Fruit fly (Drosophila melanogaster): ENCODE results near the gene tim.
A peak's percentile ranks its signal among the peaks of the same experiment; 100 is the strongest.

The tim gene

DNA sequence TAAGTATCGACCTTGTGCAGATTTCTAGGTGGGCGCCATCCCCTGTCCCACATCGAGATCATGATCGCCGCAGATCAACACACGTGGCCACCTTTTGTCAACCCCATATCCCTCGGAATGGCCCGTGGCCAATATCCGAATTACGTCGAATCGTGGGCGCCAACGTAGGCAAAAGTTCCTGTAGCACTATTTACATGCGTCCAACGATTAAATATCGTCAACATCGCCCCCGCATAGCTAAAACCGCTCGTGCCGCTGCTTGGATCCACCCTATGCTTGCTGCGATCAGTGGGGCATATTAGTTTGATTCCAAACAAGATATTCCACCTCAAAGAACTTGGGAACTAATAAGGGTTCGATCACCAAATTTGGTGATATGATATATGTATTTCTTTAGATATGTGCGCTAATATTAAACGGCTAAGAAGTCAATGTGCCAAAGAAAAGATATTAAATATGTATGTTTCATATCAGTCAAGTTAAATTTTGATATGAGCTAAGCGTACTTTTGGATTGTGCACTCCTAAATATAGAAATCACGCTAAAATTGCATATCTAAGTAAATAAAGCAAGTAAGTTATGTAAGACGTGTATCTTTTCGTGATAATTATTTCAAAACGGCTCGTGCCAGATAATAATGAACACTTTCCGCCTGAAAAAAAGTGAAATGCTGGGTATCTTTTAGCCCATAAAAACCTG, 30.7 kb downstream of the tim start (continued):
- TF ChIP-seq Hr51 (GFP tag; optimal IDR thresholded peaks at IDR 0.05) (peak in 1 of 2 experiments; percentile 38), Meics (GFP tag; optimal IDR thresholded peaks at IDR 0.05) (peak; percentile 51), sna (GFP tag; IDR thresholded peaks at IDR 0.05; ENCODE audit: partially characterized antibody) (no peak), Ets65A (GFP tag) (peak; percentile 87), CG9437 (GFP tag; optimal IDR thresholded peaks at IDR 0.05) (peak; percentile 48), CG4424 (GFP tag; optimal IDR thresholded peaks at IDR 0.05) (peak; percentile 33), lilli (GFP tag; optimal IDR thresholded peaks at IDR 0.05) (peak; percentile 55), croc (GFP tag; conservative IDR thresholded peaks at IDR 0.05) (no peak)

DNA sequence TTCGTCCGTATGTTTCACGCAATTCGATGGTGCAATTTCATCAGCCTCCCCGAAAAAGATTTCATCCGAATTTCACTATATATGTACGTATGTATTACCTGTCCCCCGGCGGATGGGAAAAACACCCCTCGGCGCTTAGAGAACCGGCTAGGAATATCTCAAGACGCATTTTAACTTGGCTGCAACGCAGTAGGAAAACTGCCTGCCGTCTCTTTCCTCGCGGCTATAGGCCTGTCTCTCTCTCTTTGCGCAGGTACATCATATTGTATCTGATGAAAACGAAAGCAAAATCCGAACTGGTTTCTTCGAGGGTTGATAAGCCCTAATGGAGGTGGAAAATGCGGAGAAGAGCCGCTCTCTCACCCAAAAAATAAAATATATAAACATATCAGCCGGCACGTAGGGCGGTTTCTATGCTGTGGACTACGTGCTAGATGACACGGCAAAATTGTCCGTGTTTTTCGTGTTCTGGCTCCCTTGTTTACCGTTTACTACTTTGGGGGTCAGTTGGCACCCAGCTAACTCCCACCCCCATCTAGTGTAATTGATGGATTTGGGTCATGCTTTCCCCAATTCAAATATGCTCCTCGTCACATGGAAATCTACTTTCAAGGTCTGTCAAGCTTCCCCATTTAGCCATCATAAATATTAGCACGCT, 31.4 kb downstream of the tim start:
- TF ChIP-seq pros (GFP tag; optimal IDR thresholded peaks at IDR 0.05) (peak; percentile 99), CG8290 (GFP tag; optimal IDR thresholded peaks at IDR 0.05) (no peak), CG8290 (tag; optimal IDR thresholded peaks at IDR 0.05) (peak in 1 of 2 experiments; percentile 7), chinmo (GFP tag; IDR thresholded peaks at IDR 0.05; ENCODE audit: partially characterized antibody) (peak; percentile 70; the same call in 1 of the 4 replicates), nau (GFP tag; optimal IDR thresholded peaks at IDR 0.05) (no peak), Poxn (GFP tag; IDR thresholded peaks at IDR 0.05) (no peak), CG34224 (GFP tag; IDR thresholded peaks at IDR 0.05; ENCODE audit: partially characterized antibody) (peak; percentile 38; the same call in 1 of the 3 replicates), sug (tag; optimal IDR thresholded peaks at IDR 0.05) (peak; percentile 6), CG6654 (GFP tag; optimal IDR thresholded peaks at IDR 0.05) (no peak), Xrp1 (GFP tag; IDR thresholded peaks at IDR 0.05) (no peak; the same call in 1 of the 2 replicates), ttk (GFP tag; IDR thresholded peaks at IDR 0.05) (peak; percentile 30; the same call in 1 of the 2 replicates), CG11560 (tag; IDR thresholded peaks at IDR 0.05) (no peak), CG6791 (GFP tag; IDR thresholded peaks at IDR 0.05; ENCODE audit: partially characterized antibody) (0 out of 3 replicates have a peak, but pooled peaks have one; percentile 22), CG1024 (GFP tag; IDR thresholded peaks at IDR 0.05) (no peak), sd (tag; optimal IDR thresholded peaks at IDR 0.05) (no peak), Blimp-1 (GFP tag; optimal IDR thresholded peaks at IDR 0.05) (peak; percentile 98), crc (GFP tag; optimal IDR thresholded peaks at IDR 0.05) (no peak), CG32767 (GFP tag; IDR thresholded peaks at IDR 0.05) (peak; percentile 43; the same call in 1 of the 2 replicates), zen (tag; optimal IDR thresholded peaks at IDR 0.05) (peak; percentile 10), ewg (GFP tag; optimal IDR thresholded peaks at IDR 0.05) (peak; percentile 81), CG7839 (tag; optimal IDR thresholded peaks at IDR 0.05) (no peak), CG10321 (GFP tag; IDR thresholded peaks at IDR 0.05) (peak; percentile 93), nerfin-1 (tag; optimal IDR thresholded peaks at IDR 0.05) (peak; percentile 13), CG13624 (GFP tag; optimal IDR thresholded peaks at IDR 0.05) (peak; percentile 83), seq (GFP tag; IDR thresholded peaks at IDR 0.05) (peak; percentile 42; the same call in 1 of the 2 replicates), CG33557 (GFP tag; optimal IDR thresholded peaks at IDR 0.05) (peak; percentile 45), CG13287 (GFP tag; IDR thresholded peaks at IDR 0.05; ENCODE audit: partially characterized antibody) (0 out of 2 replicates have a peak, but pooled peaks have one; percentile 6), Nf-YC (tag; optimal IDR thresholded peaks at IDR 0.05) (peak; percentile 44), dimm (GFP tag; IDR thresholded peaks at IDR 0.05) (no peak), CG34422 (GFP tag; IDR thresholded peaks at IDR 0.05) (0 out of 3 replicates have a peak, but pooled peaks have one; percentile 14), CG3407 (GFP tag; optimal IDR thresholded peaks at IDR 0.05) (no peak), Deaf1 (tag; optimal IDR thresholded peaks at IDR 0.05) (peak; percentile 68), grn (GFP tag; optimal IDR thresholded peaks at IDR 0.05) (peak; percentile 56), abd-A (tag; optimal IDR thresholded peaks at IDR 0.05) (peak; percentile 42), CG1832 (GFP tag; optimal IDR thresholded peaks at IDR 0.05) (peak; percentile 79), Trl (optimal IDR thresholded peaks at IDR 0.05) (peak; percentile 34 to 49), Trl (GFP tag; optimal IDR thresholded peaks at IDR 0.05) (no peak), bsh (GFP tag; optimal IDR thresholded peaks at IDR 0.05) (no peak)
